Worm (Caenorhabditis elegans) whole organism, mixed stage, embryonic: ENCODE results near the gene str-6.

Source experiments
- blmp-1 ChIP-seq: fragments of 150-350 bp; optimal IDR thresholded peaks from 2 replicates; lab custom pipeline; 2014; ENCODE audit warnings: missing biosample characterization, missing genetic modification characterization
- cnd-1 ChIP-seq: fragments of 200-800 bp; sonication (Bioruptor generic); optimal IDR thresholded peaks from 2 replicates; lab custom pipeline; 2018; ENCODE audit warnings: mild to moderate bottlenecking, missing genetic modification characterization, missing compliant biosample characterization
- lsy-2 ChIP-seq: fragments of 150-350 bp; optimal IDR thresholded peaks from 2 replicates; lab custom pipeline; 2014; ENCODE audit warnings: missing biosample characterization, missing genetic modification characterization
- nhr-237 ChIP-seq: fragments of 150-350 bp; optimal IDR thresholded peaks from 2 replicates; lab custom pipeline; 2014; ENCODE audit warnings: missing biosample characterization, missing genetic modification characterization
- nhr-76 ChIP-seq: sonication (generic microtip); optimal IDR thresholded peaks from 2 replicates; lab custom pipeline; 2017; ENCODE audit warnings: missing biosample characterization, missing genetic modification characterization
- snpc-4 ChIP-seq: fragments of 150-350 bp; optimal IDR thresholded peaks from 2 replicates; lab custom pipeline; 2014; ENCODE audit warnings: missing biosample characterization, missing genetic modification characterization
- ztf-11 ChIP-seq: fragments of 150-350 bp; optimal IDR thresholded peaks from 2 replicates; lab custom pipeline; 2014; ENCODE audit warnings: missing biosample characterization, missing genetic modification characterization

- TF ChIP-seq snpc-4 (tag; lab: Kevin White, UChicago): no peak
- TF ChIP-seq lsy-2 (tag; lab: Kevin White, UChicago): no peak
- no peak for TF ChIP-seq cnd-1 (tag; lab: Kevin White, UChicago)
- no peak for TF ChIP-seq nhr-237 (tag; lab: Kevin White, UChicago)
- TF ChIP-seq ztf-11: no peak
- no peak for TF ChIP-seq blmp-1
- no peak for TF ChIP-seq nhr-76 (tag; lab: Kevin White, UChicago)
Measured at ce11 chrV:15782494-15782893, 32.5 kb upstream of the str-6 start, which contains the start of gene T26E4.3.
